Fruit fly (Drosophila melanogaster) whole organism, pupa: ENCODE data around the gene CG34107.

ENCODE experiments used
- CG10348 ChIP-seq: fragments of 200-800 bp; sonication (Bioruptor generic); IDR thresholded peaks from 2 replicates; pipeline ENCODE4 v1.3.6; 2022; ENCODE audit warnings: missing biosample characterization, missing genetic modification characterization
- CG12605 ChIP-seq: fragments of 200-800 bp; sonication (Bioruptor generic); IDR thresholded peaks from 2 replicates; pipeline ENCODE4 v1.3.6; 2022; ENCODE audit warnings: missing biosample characterization, missing genetic modification characterization
- CG13204 ChIP-seq: fragments of 200-800 bp; sonication (Bioruptor generic); optimal IDR thresholded peaks from 2 replicates; lab custom pipeline; 2018; ENCODE audit warnings: missing biosample characterization, mild to moderate bottlenecking, missing genetic modification characterization, moderate library complexity
- CG14655 ChIP-seq: fragments of 200-800 bp; sonication (Bioruptor generic); optimal IDR thresholded peaks from 3 replicates; lab custom pipeline; 2017; ENCODE audit warnings: mild to moderate bottlenecking, missing biosample characterization, missing genetic modification reagents, missing genetic modification characterization
- CG15710 ChIP-seq: fragments of 200-800 bp; sonication (Bioruptor generic); optimal IDR thresholded peaks from 2 replicates; lab custom pipeline; 2018; ENCODE audit warnings: missing biosample characterization, mild to moderate bottlenecking, missing genetic modification characterization, moderate library complexity
- CG17806 ChIP-seq: fragments of 200-800 bp; sonication (Bioruptor generic); optimal IDR thresholded peaks from 2 replicates; lab custom pipeline; 2018; ENCODE audit warnings: missing biosample characterization, mild to moderate bottlenecking, missing genetic modification characterization, moderate library complexity
- CG32121 ChIP-seq: fragments of 200-800 bp; sonication (Bioruptor generic); IDR thresholded peaks from 2 replicates; pipeline ENCODE4 v1.3.6; 2022; ENCODE audit warnings: missing biosample characterization, missing genetic modification characterization
- CG34367 ChIP-seq: fragments of 200-800 bp; sonication (Bioruptor generic); optimal IDR thresholded peaks from 2 replicates; lab custom pipeline; 2018; ENCODE audit warnings: missing biosample characterization, mild to moderate bottlenecking, missing genetic modification characterization
- CG4496 ChIP-seq: fragments of 200-800 bp; sonication (Bioruptor generic); IDR thresholded peaks from 3 replicates; pipeline ENCODE4 v1.3.6; 2022; ENCODE audit warnings: missing biosample characterization, missing genetic modification characterization
- CG8159 ChIP-seq: fragments of 200-800 bp; sonication (Bioruptor generic); optimal IDR thresholded peaks from 3 replicates; lab custom pipeline; 2018; ENCODE audit warnings: missing biosample characterization, mild to moderate bottlenecking, missing genetic modification characterization, moderate library complexity
- CG8301 ChIP-seq: fragments of 200-800 bp; sonication (Bioruptor generic); optimal IDR thresholded peaks from 2 replicates; lab custom pipeline; 2018; ENCODE audit warnings: missing biosample characterization, mild to moderate bottlenecking, missing genetic modification characterization
- CG9948 ChIP-seq: fragments of 200-800 bp; sonication (Bioruptor generic); optimal IDR thresholded peaks from 2 replicates; lab custom pipeline; 2018; ENCODE audit warnings: missing biosample characterization, mild to moderate bottlenecking, missing genetic modification characterization, moderate library complexity
- D1 ChIP-seq: fragments of 200-800 bp; sonication (Bioruptor generic); optimal IDR thresholded peaks from 2 replicates; lab custom pipeline; 2018; ENCODE audit warnings: missing biosample characterization, mild to moderate bottlenecking, missing genetic modification characterization, moderate library complexity
- EcR ChIP-seq: fragments of 200-800 bp; sonication (Bioruptor generic); optimal IDR thresholded peaks from 3 replicates; lab custom pipeline; 2019; ENCODE audit warnings: missing biosample characterization, missing genetic modification characterization, mild to moderate bottlenecking, moderate library complexity, missing genetic modification reagents
- Ets98B ChIP-seq: fragments of 200-800 bp; sonication (Bioruptor generic); IDR thresholded peaks from 2 replicates; pipeline ENCODE4 v1.3.6; 2022; ENCODE audit warnings: missing biosample characterization, missing genetic modification characterization
- Pif1A ChIP-seq: fragments of 200-800 bp; sonication (Bioruptor generic); optimal IDR thresholded peaks from 3 replicates; lab custom pipeline; 2016; ENCODE audit warnings: missing biosample characterization, missing genetic modification characterization
- Pif1B ChIP-seq: fragments of 200-800 bp; sonication (Bioruptor generic); optimal IDR thresholded peaks from 3 replicates; lab custom pipeline; 2016; ENCODE audit warnings: missing biosample characterization, missing genetic modification characterization
- Snoo ChIP-seq: fragments of 200-800 bp; sonication (Bioruptor generic); optimal IDR thresholded peaks from 3 replicates; lab custom pipeline; 2017; ENCODE audit warnings: missing biosample characterization, mild to moderate bottlenecking, missing genetic modification characterization, inconsistent platforms
- fd96Ca ChIP-seq: fragments of 200-800 bp; sonication (Bioruptor generic); IDR thresholded peaks from 3 replicates; pipeline ENCODE4 v1.3.6; 2022; ENCODE audit warnings: missing biosample characterization, missing genetic modification characterization
- gl ChIP-seq: fragments of 200-800 bp; sonication (Bioruptor generic); optimal IDR thresholded peaks from 2 replicates; lab custom pipeline; 2018; ENCODE audit warnings: missing biosample characterization, mild to moderate bottlenecking, missing genetic modification characterization
- rn ChIP-seq: fragments of 200-800 bp; sonication (Bioruptor generic); IDR thresholded peaks from 2 replicates; pipeline ENCODE4 v1.3.6; 2022; ENCODE audit warnings: missing biosample characterization, missing genetic modification characterization

Gene CG34107

DNA sequence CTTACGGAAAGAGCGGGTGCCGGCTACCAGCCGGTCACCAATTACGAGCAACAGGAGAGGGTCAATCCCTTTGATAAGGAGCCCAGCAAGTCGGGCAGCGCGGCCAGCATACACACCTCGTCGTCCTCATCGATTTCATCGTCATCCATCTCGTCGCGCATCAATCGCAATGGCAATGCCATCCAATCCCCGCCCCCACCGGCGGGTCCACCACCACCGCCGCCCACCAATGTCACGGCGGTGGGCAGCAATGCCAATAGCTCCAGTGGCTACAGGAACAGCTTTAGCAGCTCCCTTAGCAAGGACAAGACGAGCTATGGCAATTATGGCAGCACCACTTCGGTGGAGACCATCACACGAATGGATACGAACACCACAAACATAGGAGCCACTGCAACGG lies 6.7 kb upstream of the CG34107 start:
- TF ChIP-seq CG32121 (GFP tag; lab: Robert Waterston, UW) (no peak), Ets98B (no peak), CG17806 (no peak), Snoo (tag; lab: Kevin White, UChicago) (no peak), EcR (GFP tag; lab: Kevin White, UChicago) (no peak), Pif1B (GFP tag; lab: Kevin White, UChicago) (no peak), CG34367 (tag; lab: Kevin White, UChicago) (no peak), CG8159 (tag; lab: Kevin White, UChicago) (no peak), CG14655 (GFP tag; lab: Kevin White, UChicago) (no peak), CG15710 (tag; lab: Kevin White, UChicago) (no peak), CG8301 (tag; lab: Kevin White, UChicago) (no peak)

DNA sequence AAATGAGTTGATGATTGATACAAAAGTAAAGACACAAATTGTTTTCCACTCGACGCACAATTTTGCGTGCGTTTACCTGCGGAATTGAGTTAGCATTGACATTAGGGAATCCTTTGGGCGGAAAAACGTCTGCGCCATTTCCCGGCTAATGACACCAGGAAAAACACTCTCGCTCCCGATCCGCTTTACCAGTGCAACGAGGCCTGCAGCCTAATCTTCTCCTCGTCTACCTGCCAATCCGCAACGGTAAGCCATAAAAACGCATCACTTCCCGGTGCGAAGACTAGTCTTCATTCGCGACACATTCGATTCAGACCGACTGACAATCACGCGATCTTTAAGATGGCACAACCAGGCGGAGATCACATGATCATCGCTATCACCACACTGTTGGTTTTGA lies 2.3 kb upstream of the CG34107 start, which contains the start of gene CG12420:
CG12420 (plus strand) TSS at position 283 of the 400 bp plus-strand sequence.
- TF ChIP-seq CG4496 (GFP tag; lab: Robert Waterston, UW) (no peak), CG14655 (GFP tag; lab: Kevin White, UChicago) (no peak), CG32121 (GFP tag; lab: Robert Waterston, UW) (no peak), CG10348 (GFP tag; lab: Robert Waterston, UW) (no peak), Pif1A (GFP tag; lab: Kevin White, UChicago) (no peak), fd96Ca (GFP tag; lab: Robert Waterston, UW) (no peak), EcR (GFP tag; lab: Kevin White, UChicago) (no peak), CG13204 (GFP tag; lab: Kevin White, UChicago) (no peak), CG15710 (tag; lab: Kevin White, UChicago) (no peak), CG17806 (no peak)

DNA sequence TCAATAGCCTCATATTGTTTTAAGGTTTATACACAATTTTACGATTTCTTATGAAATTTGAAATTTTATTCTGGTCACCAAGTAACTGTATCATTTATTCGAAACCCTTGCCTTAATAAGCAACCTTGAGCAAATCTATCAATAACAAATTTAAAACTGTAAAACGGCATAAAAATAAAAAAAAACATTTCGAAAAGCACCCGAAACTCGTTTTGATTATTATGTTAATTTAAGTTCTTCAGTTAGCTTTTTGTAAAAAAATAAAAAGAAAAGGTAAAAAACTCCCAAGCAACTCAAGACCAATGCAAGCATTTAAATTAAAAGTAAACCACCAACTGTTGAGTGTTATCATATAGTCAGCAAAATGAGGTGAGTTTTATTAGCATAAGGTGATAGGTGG lies 681 bp downstream of the CG34107 start, which contains the start of gene CG42795:
CG42795 (plus strand) TSS at position 301 of the 400 bp plus-strand sequence.
- TF ChIP-seq CG4496 (GFP tag; lab: Robert Waterston, UW) (no peak), D1 (no peak), CG17806 (no peak), Pif1A (GFP tag; lab: Kevin White, UChicago) (no peak), CG34367 (tag; lab: Kevin White, UChicago) (no peak), CG15710 (tag; lab: Kevin White, UChicago) (no peak), CG13204 (GFP tag; lab: Kevin White, UChicago) (no peak), Ets98B (no peak), CG8159 (tag; lab: Kevin White, UChicago) (no peak), gl (no peak), CG9948 (tag; lab: Kevin White, UChicago) (no peak), CG8301 (tag; lab: Kevin White, UChicago) (no peak), CG14655 (GFP tag; lab: Kevin White, UChicago) (no peak), fd96Ca (GFP tag; lab: Robert Waterston, UW) (no peak), CG32121 (GFP tag; lab: Robert Waterston, UW) (no peak), CG12605 (no peak), EcR (GFP tag; lab: Kevin White, UChicago) (no peak), rn (no peak), CG10348 (GFP tag; lab: Robert Waterston, UW) (no peak), Pif1B (GFP tag; lab: Kevin White, UChicago) (no peak)

DNA sequence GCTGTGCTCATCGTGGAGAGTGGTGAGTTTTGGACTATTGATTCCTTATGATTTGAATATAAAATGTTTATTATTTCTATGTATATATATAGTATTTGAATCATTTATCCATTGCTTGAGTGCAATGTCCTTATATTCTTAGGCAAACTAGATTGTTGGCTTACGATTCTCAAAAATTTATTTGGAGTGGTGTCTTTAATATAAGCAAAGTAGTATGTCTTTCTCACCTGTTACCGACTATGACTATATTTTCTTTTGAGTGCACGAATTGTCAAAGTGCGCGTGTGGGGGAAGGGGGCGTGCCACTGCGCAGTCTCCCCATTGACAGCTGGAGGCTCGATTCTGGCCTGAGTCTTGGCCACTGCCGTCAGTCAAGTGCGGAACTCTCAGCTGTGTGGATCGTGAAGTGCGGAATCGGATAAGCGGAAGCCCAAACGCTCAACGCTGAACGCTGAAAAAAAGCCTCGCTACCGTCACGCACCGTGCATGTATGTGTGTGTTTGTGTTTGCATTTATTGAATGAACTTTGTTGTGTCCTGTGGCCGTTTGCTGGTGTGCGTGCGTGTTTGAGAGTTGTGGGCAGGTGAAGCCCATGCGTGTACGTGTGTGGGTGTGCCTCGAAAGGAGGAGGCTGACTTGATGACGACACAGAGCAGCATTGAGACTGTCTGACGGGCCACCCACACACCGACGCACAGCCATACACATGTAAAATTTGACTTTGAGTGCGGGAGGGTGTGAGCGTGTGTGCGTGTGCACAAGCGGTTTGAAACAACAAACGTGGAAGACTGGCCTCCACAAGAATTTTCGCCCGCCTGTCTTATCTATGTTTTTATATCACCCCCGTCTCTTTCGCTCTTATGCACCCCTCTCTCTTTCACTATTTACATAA lies 1.7 kb downstream of the CG34107 start:
- TF ChIP-seq D1 = no peak
- TF ChIP-seq CG13204 (GFP tag; lab: Kevin White, UChicago) = peak; percentile 19
- TF ChIP-seq CG15710 (tag; lab: Kevin White, UChicago) = no peak
- no peak for TF ChIP-seq Pif1A (GFP tag; lab: Kevin White, UChicago)
- no peak for TF ChIP-seq CG17806
- TF ChIP-seq gl = no peak

DNA sequence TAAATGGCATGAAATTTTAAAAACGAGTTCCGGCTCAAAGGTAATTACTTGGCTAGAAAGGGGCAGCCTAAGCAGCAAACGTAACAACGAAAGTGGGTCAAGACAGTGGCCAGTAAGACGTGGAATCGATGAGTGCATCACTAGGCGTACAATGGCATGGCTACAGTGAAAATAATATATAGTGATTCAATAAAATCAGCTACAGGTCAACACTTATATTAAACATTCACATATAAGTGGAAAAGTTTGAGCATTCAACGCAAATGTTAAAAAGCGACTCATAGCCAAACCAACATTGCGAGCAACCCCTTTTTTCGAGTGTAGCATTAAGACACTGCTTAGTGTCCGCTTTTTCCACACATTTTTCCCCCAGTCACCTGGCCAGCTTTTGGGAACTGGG lies 3.3 kb downstream of the CG34107 start:
- TF ChIP-seq fd96Ca (GFP tag; lab: Robert Waterston, UW) (0 out of 3 replicates have a peak, but pooled peaks have one; percentile 46), CG32121 (GFP tag; lab: Robert Waterston, UW) (no peak)

DNA sequence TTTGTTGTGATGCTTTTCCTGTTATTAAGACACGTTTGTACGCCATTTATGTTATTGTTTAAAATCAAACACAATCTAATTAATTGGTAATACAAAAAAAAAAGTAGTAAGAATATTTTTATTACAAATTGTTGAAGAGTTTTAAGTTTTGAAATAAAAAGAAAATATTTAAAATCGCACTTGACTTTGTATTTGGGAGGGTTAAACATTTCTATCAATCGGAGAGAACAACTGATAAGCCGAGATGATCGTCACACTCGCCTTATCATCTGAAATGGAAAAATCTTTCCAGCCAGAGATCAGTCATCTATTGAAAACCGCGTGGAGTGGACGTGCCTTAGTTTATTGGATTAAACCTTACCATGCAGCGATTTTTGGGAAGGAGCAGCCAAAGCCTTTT lies 26.5 kb downstream of the CG34107 start, which contains the start of gene CG3999:
CG3999 (plus strand) TSS at position 301 of the 400 bp plus-strand sequence.
- no peak for TF ChIP-seq fd96Ca (GFP tag; lab: Robert Waterston, UW)
- no peak for TF ChIP-seq CG14655 (GFP tag; lab: Kevin White, UChicago)
- TF ChIP-seq CG12605 = no peak
- no peak for TF ChIP-seq Pif1B (GFP tag; lab: Kevin White, UChicago)
- no peak for TF ChIP-seq rn
- no peak for TF ChIP-seq EcR (GFP tag; lab: Kevin White, UChicago)
- no peak for TF ChIP-seq D1
- no peak for TF ChIP-seq CG32121 (GFP tag; lab: Robert Waterston, UW)
- no peak for TF ChIP-seq CG9948 (tag; lab: Kevin White, UChicago)
- no peak for TF ChIP-seq CG34367 (tag; lab: Kevin White, UChicago)
- no peak for TF ChIP-seq gl
- no peak for TF ChIP-seq CG15710 (tag; lab: Kevin White, UChicago)
- TF ChIP-seq CG8159 (tag; lab: Kevin White, UChicago) = no peak
